Worm (Caenorhabditis elegans): ENCODE measurements around the gene srw-17.

ce11 chrV:15318638-15319037 is 41.8 kb upstream of the srw-17 start, which contains the start of gene nhr-291:
- TF ChIP-seq zag-1 (tag; optimal IDR thresholded peaks at IDR 0.05) (no peak), lin-39 (tag; optimal IDR thresholded peaks at IDR 0.05) (no peak), daf-12 (tag; optimal IDR thresholded peaks at IDR 0.05) (no peak), nfya-1 (tag; optimal IDR thresholded peaks at IDR 0.05; ENCODE audit: insufficient read depth) (no peak), unc-62 (GFP tag; optimal IDR thresholded peaks at IDR 0.05) (no peak), nhr-23 (tag; optimal IDR thresholded peaks at IDR 0.05) (no peak), egl-27 (tag; optimal IDR thresholded peaks at IDR 0.05) (no peak), ceh-28 (tag; optimal IDR thresholded peaks at IDR 0.05) (no peak), ama-1 (optimal IDR thresholded peaks at IDR 0.05) (no peak), nhr-11 (tag; optimal IDR thresholded peaks at IDR 0.05) (no peak), nhr-28 (tag; optimal IDR thresholded peaks at IDR 0.05) (no peak)
